Worm (Caenorhabditis elegans) whole organism, young adult: Measurements from ENCODE around the gene cogc-2.

Experiments used
- B0019.2 ChIP-seq: fragments of 200-800 bp; sonication (Bioruptor generic); conservative IDR thresholded peaks from 2 replicates; pipeline ENCODE4 v1.3.6; 2022; ENCODE audit warnings: missing genetic modification reagents, missing genetic modification characterization, missing compliant biosample characterization
- B0336.3 ChIP-seq: fragments of 200-800 bp; sonication (Bioruptor generic); IDR thresholded peaks from 2 replicates; pipeline ENCODE4 v1.3.6; 2022; ENCODE audit warnings: missing genetic modification characterization, missing compliant biosample characterization
- C06A6.2 ChIP-seq: fragments of 200-800 bp; sonication (Bioruptor generic); conservative IDR thresholded peaks from 2 replicates; pipeline ENCODE4 v1.3.6; 2022; ENCODE audit warnings: missing genetic modification characterization, missing compliant biosample characterization
- F22D6.2 ChIP-seq: sonication (generic microtip); optimal IDR thresholded peaks from 2 replicates; lab custom pipeline; 2016; ENCODE audit warnings: mild to moderate bottlenecking, missing genetic modification characterization, missing compliant biosample characterization
- F39B2.1 ChIP-seq: fragments of 200-800 bp; sonication (Bioruptor generic); IDR thresholded peaks from 2 replicates; pipeline ENCODE4 v1.3.6; 2022; ENCODE audit warnings: missing genetic modification reagents, missing genetic modification characterization, missing compliant biosample characterization
- Y67H2A.10 ChIP-seq: fragments of 200-800 bp; sonication (Bioruptor generic); conservative IDR thresholded peaks from 2 replicates; pipeline ENCODE4 v1.3.6; 2022; ENCODE audit warnings: missing genetic modification reagents, missing genetic modification characterization, missing compliant biosample characterization
- ZK185.1 ChIP-seq: sonication (generic microtip); optimal IDR thresholded peaks from 2 replicates; lab custom pipeline; 2016; ENCODE audit warnings: mild to moderate bottlenecking, missing genetic modification characterization, missing compliant biosample characterization; ENCODE audit not compliant: poor library complexity, severe bottlenecking
- ama-1 ChIP-seq, 3 experiments: fragments of 150-350 bp in 1 of 3; sonication (generic microtip) in 2 of 3; optimal IDR thresholded peaks; 2 replicates each; lab custom pipeline; 2014 to 2018; ENCODE audit warnings: missing biosample characterization in 2 of 3, missing genetic modification characterization in 2 of 3, missing genetic modification reagents in 2 of 3
- aptf-2 ChIP-seq: fragments of 200-800 bp; sonication (Bioruptor generic); conservative IDR thresholded peaks from 2 replicates; pipeline ENCODE4 v1.3.6; 2022; ENCODE audit warnings: missing genetic modification reagents, missing genetic modification characterization, missing compliant biosample characterization
- aptf-3 ChIP-seq: fragments of 200-800 bp; sonication (Bioruptor generic); IDR thresholded peaks from 2 replicates; pipeline ENCODE4 v1.3.6; 2022; ENCODE audit warnings: missing genetic modification characterization, missing compliant biosample characterization
- atf-7 ChIP-seq: sonication (generic microtip); optimal IDR thresholded peaks from 2 replicates; lab custom pipeline; 2017; ENCODE audit warnings: mild to moderate bottlenecking, missing genetic modification characterization, missing compliant biosample characterization
- attf-5 ChIP-seq: fragments of 200-800 bp; sonication (Bioruptor generic); optimal IDR thresholded peaks from 2 replicates; lab custom pipeline; 2018; ENCODE audit warnings: mild to moderate bottlenecking, missing genetic modification characterization, missing compliant biosample characterization
- ccch-3 ChIP-seq: fragments of 200-800 bp; sonication (Bioruptor generic); optimal IDR thresholded peaks from 2 replicates; lab custom pipeline; 2018; ENCODE audit warnings: mild to moderate bottlenecking, missing genetic modification characterization, missing compliant biosample characterization
- cebp-1 ChIP-seq, 2 experiments: fragments of 200-800 bp in 1 of 2; sonication (Bioruptor generic) in 1 of 2; sonication (generic microtip) in 1 of 2; IDR thresholded peaks in 1 of 2; optimal IDR thresholded peaks in 1 of 2; 2 replicates each; pipeline versions ENCODE4 v1.3.6 to Lab custom; 2017 to 2022; ENCODE audit warnings: missing compliant biosample characterization in 2 of 2, missing genetic modification characterization in 2 of 2, mild to moderate bottlenecking in 1 of 2, missing genetic modification reagents in 1 of 2, moderate library complexity in 1 of 2
- cebp-2 ChIP-seq: fragments of 200-800 bp; sonication (Bioruptor generic); IDR thresholded peaks from 2 replicates; pipeline ENCODE4 v1.3.6; 2022; ENCODE audit warnings: missing genetic modification characterization, missing compliant biosample characterization
- ceh-40 ChIP-seq: fragments of 200-800 bp; sonication (Bioruptor generic); IDR thresholded peaks from 2 replicates; pipeline ENCODE4 v1.3.6; 2022; ENCODE audit warnings: missing genetic modification characterization, missing compliant biosample characterization
- ceh-79 ChIP-seq: sonication (generic microtip); optimal IDR thresholded peaks from 2 replicates; lab custom pipeline; 2017; ENCODE audit warnings: mild to moderate bottlenecking, missing genetic modification characterization, missing compliant biosample characterization
- ekl-4 ChIP-seq: fragments of 200-800 bp; sonication (Bioruptor generic); IDR thresholded peaks from 2 replicates; pipeline ENCODE4 v1.3.6; 2022; ENCODE audit warnings: missing genetic modification reagents, missing genetic modification characterization, missing compliant biosample characterization
- gei-17 ChIP-seq: fragments of 200-800 bp; sonication (Bioruptor generic); optimal IDR thresholded peaks from 2 replicates; lab custom pipeline; 2018; ENCODE audit warnings: mild to moderate bottlenecking, missing genetic modification characterization, missing compliant biosample characterization
- him-1 ChIP-seq: sonication (generic microtip); optimal IDR thresholded peaks from 2 replicates; lab custom pipeline; 2016; ENCODE audit warnings: missing genotype, missing genetic modification reagents, missing genetic modification characterization, missing compliant biosample characterization
- hlh-26 ChIP-seq: fragments of 200-800 bp; sonication (Bioruptor generic); conservative IDR thresholded peaks from 2 replicates; pipeline ENCODE4 v1.3.6; 2022; ENCODE audit warnings: missing genetic modification reagents, missing genetic modification characterization, missing compliant biosample characterization
- hmg-1.2 ChIP-seq: fragments of 200-800 bp; sonication (Bioruptor generic); IDR thresholded peaks from 2 replicates; pipeline ENCODE4 v1.3.6; 2022; ENCODE audit warnings: missing genetic modification reagents, missing genetic modification characterization, missing compliant biosample characterization
- let-526 ChIP-seq: fragments of 200-800 bp; sonication (Bioruptor generic); IDR thresholded peaks from 2 replicates; pipeline ENCODE4 v1.3.6; 2022; ENCODE audit warnings: missing genetic modification reagents, missing genetic modification characterization, missing compliant biosample characterization
- let-607 ChIP-seq, 2 experiments: fragments of 200-800 bp in 1 of 2; sonication (Bioruptor generic) in 1 of 2; sonication (generic microtip) in 1 of 2; optimal IDR thresholded peaks; 2 replicates each; lab custom pipeline; 2016 to 2018; ENCODE audit warnings: mild to moderate bottlenecking in 2 of 2, missing compliant biosample characterization in 2 of 2, missing genetic modification characterization in 2 of 2, moderate library complexity in 2 of 2, missing genotype in 1 of 2
- lin-35 ChIP-seq, 3 experiments: fragments of 150-350 bp in 2 of 3; sonication (generic microtip) in 1 of 3; optimal IDR thresholded peaks; 2 replicates each; lab custom pipeline; 2014 to 2018; ENCODE audit warnings: missing biosample characterization in 3 of 3, missing genetic modification characterization in 3 of 3, missing genetic modification reagents in 3 of 3
- lin-40 ChIP-seq: sonication (generic microtip); optimal IDR thresholded peaks from 2 replicates; lab custom pipeline; 2016; ENCODE audit warnings: missing genetic modification characterization, mild to moderate bottlenecking, missing compliant biosample characterization, missing genotype, missing genetic modification reagents
- madf-3 ChIP-seq: fragments of 200-800 bp; sonication (Bioruptor generic); IDR thresholded peaks from 2 replicates; pipeline ENCODE4 v1.3.6; 2022; ENCODE audit warnings: missing genetic modification reagents, missing genetic modification characterization, missing compliant biosample characterization
- madf-8 ChIP-seq: fragments of 200-800 bp; sonication (Bioruptor generic); conservative IDR thresholded peaks from 2 replicates; pipeline ENCODE4 v1.3.6; 2022; ENCODE audit warnings: missing genetic modification reagents, missing genetic modification characterization, missing compliant biosample characterization
- nhr-80 ChIP-seq: sonication (generic microtip); optimal IDR thresholded peaks from 2 replicates; lab custom pipeline; 2016; ENCODE audit warnings: missing genetic modification characterization, missing compliant biosample characterization
- pbrm-1 ChIP-seq: fragments of 200-800 bp; sonication (Bioruptor generic); IDR thresholded peaks from 2 replicates; pipeline ENCODE4 v1.3.6; 2022; ENCODE audit warnings: missing genetic modification reagents, missing genetic modification characterization, missing compliant biosample characterization
- pha-4 ChIP-seq: fragments of 150-350 bp; sonication (generic microtip); optimal IDR thresholded peaks from 2 replicates; lab custom pipeline; 2014; ENCODE audit warnings: missing biosample characterization, missing genetic modification reagents, missing genetic modification characterization
- rcor-1 ChIP-seq: fragments of 200-800 bp; sonication (Bioruptor generic); IDR thresholded peaks from 2 replicates; pipeline ENCODE4 v1.3.6; 2022; ENCODE audit warnings: missing genetic modification reagents, missing genetic modification characterization, missing compliant biosample characterization
- rec-8 ChIP-seq, 2 experiments: sonication (generic microtip); optimal IDR thresholded peaks; 2 replicates each; lab custom pipeline; 2016; ENCODE audit warnings: mild to moderate bottlenecking in 2 of 2, missing genetic modification characterization in 2 of 2, missing genetic modification reagents in 2 of 2, missing genotype in 2 of 2, missing biosample characterization in 1 of 2, missing compliant biosample characterization in 1 of 2, moderate library complexity in 1 of 2
- sea-2 ChIP-seq: fragments of 200-800 bp; sonication (Bioruptor generic); IDR thresholded peaks from 2 replicates; pipeline ENCODE4 v1.3.6; 2022; ENCODE audit warnings: missing genetic modification characterization, missing compliant biosample characterization
- snpc-3.4 ChIP-seq: sonication (generic microtip); optimal IDR thresholded peaks from 2 replicates; lab custom pipeline; 2017; ENCODE audit warnings: missing genetic modification characterization, mild to moderate bottlenecking, missing compliant biosample characterization, antibody characterized with exemption, moderate library complexity, missing genotype, missing genetic modification reagents
- snpc-4 ChIP-seq, 5 experiments: fragments of 150-350 bp in 1 of 5; sonication (generic microtip) in 4 of 5; optimal IDR thresholded peaks; 2 replicates each; lab custom pipeline; 2014 to 2018; ENCODE audit warnings: missing genetic modification characterization in 5 of 5, missing biosample characterization in 3 of 5, antibody characterized with exemption in 2 of 5, mild to moderate bottlenecking in 2 of 5, missing compliant biosample characterization in 2 of 5, missing genotype in 2 of 5, moderate library complexity in 2 of 5, missing genetic modification reagents in 1 of 5
- somi-1 ChIP-seq: fragments of 200-800 bp; sonication (Bioruptor generic); optimal IDR thresholded peaks from 2 replicates; lab custom pipeline; 2018; ENCODE audit warnings: mild to moderate bottlenecking, missing genetic modification characterization, missing compliant biosample characterization
- tbp1 ChIP-seq: fragments of 200-800 bp; sonication (Bioruptor generic); optimal IDR thresholded peaks from 2 replicates; lab custom pipeline; 2018; ENCODE audit warnings: mild to moderate bottlenecking, missing genetic modification characterization, missing compliant biosample characterization
- tbx-9 ChIP-seq: sonication (generic microtip); optimal IDR thresholded peaks from 2 replicates; lab custom pipeline; 2016; ENCODE audit warnings: borderline replicate concordance, missing genetic modification characterization, inconsistent platforms, missing compliant biosample characterization
- tlf-1 ChIP-seq: fragments of 200-800 bp; sonication (Bioruptor generic); optimal IDR thresholded peaks from 2 replicates; lab custom pipeline; 2018; ENCODE audit warnings: mild to moderate bottlenecking, missing genetic modification characterization, missing compliant biosample characterization
- unc-130 ChIP-seq: sonication (generic microtip); optimal IDR thresholded peaks from 2 replicates; lab custom pipeline; 2016; ENCODE audit warnings: missing genetic modification reagents, missing genetic modification characterization, missing compliant biosample characterization
- unc-62 ChIP-seq: fragments of 150-350 bp; optimal IDR thresholded peaks from 2 replicates; lab custom pipeline; 2014; ENCODE audit warnings: missing biosample characterization, missing genetic modification reagents, missing genetic modification characterization
- ztf-26 ChIP-seq: sonication (generic microtip); optimal IDR thresholded peaks from 2 replicates; lab custom pipeline; 2017; ENCODE audit warnings: missing genetic modification characterization, missing compliant biosample characterization
- ztf-28 ChIP-seq: fragments of 200-800 bp; sonication (Bioruptor generic); IDR thresholded peaks from 2 replicates; pipeline ENCODE4 v1.3.6; 2022; ENCODE audit warnings: missing genetic modification reagents, missing genetic modification characterization, missing compliant biosample characterization
- ztf-3 ChIP-seq: fragments of 200-800 bp; sonication (Bioruptor generic); optimal IDR thresholded peaks from 2 replicates; lab custom pipeline; 2018; ENCODE audit warnings: mild to moderate bottlenecking, missing genetic modification characterization, missing compliant biosample characterization

Gene cogc-2

ce11 chrIV:7023004-7023403 lies 16.4 kb downstream of the cogc-2 start:
- TF ChIP-seq F39B2.1, result no peak
- no peak for TF ChIP-seq Y67H2A.10 (GFP tag; lab: Robert Waterston, UW)
- no peak for TF ChIP-seq madf-8 (GFP tag; lab: Robert Waterston, UW)
- TF ChIP-seq gei-17 (GFP tag; lab: Kevin White, UChicago), result no peak
- TF ChIP-seq aptf-3, result no peak
- no peak for TF ChIP-seq cebp-1 (GFP tag; IDR thresholded peaks at IDR 0.05; lab: Robert Waterston, UW)
- TF ChIP-seq cebp-1 (tag; optimal IDR thresholded peaks at IDR 0.05; lab: Kevin White, UChicago), result peak; percentile 39
- no peak for TF ChIP-seq let-526 (GFP tag; lab: Robert Waterston, UW)
- no peak for TF ChIP-seq rcor-1 (GFP tag; lab: Robert Waterston, UW)
- peak; percentile 32 for TF ChIP-seq attf-5 (GFP tag; lab: Kevin White, UChicago)
- peak; percentile 46; the same call in 1 of the 2 replicates for TF ChIP-seq ekl-4 (GFP tag; lab: Robert Waterston, UW)
- no peak for TF ChIP-seq ceh-79 (tag; lab: Kevin White, UChicago)
- peak; percentile 11 for TF ChIP-seq lin-40 (tag; lab: Kevin White, UChicago)
- TF ChIP-seq lin-35 (GFP tag; optimal IDR thresholded peaks at IDR 0.05; lab: Kevin White, UChicago), result peak in 1 of 3 experiments; percentile 17
- TF ChIP-seq ama-1 (optimal IDR thresholded peaks at IDR 0.05; lab: Kevin White, UChicago), result no peak
- TF ChIP-seq ama-1 (GFP tag; optimal IDR thresholded peaks at IDR 0.05; lab: Kevin White, UChicago), result no peak
- no peak for TF ChIP-seq madf-3 (GFP tag; lab: Robert Waterston, UW)
- TF ChIP-seq aptf-2 (GFP tag; lab: Robert Waterston, UW), result no peak
- no peak for TF ChIP-seq F22D6.2
- TF ChIP-seq ZK185.1, result no peak
- TF ChIP-seq hlh-26 (GFP tag; lab: Robert Waterston, UW), result no peak
- TF ChIP-seq B0019.2 (GFP tag; lab: Robert Waterston, UW), result no peak
- TF ChIP-seq hmg-1.2 (GFP tag; lab: Robert Waterston, UW), result peak; percentile 85

DNA sequence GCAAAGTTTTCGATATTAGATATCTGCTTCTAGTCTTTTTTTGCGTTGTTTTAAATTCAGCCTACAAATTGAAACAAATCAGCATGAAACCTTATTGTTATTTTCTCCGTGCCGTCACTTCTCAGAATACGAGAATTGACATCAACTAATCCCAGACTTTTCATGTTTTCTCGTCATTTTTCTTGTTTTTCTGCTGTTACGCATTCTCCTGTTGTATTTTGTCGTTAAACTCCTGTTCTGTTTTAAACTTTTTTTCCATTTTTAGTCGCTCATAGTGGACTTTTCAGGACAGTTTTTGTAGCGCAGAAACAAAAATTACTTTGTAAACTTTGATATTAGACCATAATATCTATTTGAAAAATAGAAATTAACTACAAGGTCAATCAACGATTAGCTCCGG lies 17.2 kb downstream of the cogc-2 start:
- TF ChIP-seq let-607 (tag; optimal IDR thresholded peaks at IDR 0.05; lab: Kevin White, UChicago) (no peak), C06A6.2 (GFP tag; lab: Robert Waterston, UW) (no peak), unc-130 (no peak), somi-1 (GFP tag; lab: Kevin White, UChicago) (no peak), tlf-1 (GFP tag; lab: Kevin White, UChicago) (no peak)

DNA sequence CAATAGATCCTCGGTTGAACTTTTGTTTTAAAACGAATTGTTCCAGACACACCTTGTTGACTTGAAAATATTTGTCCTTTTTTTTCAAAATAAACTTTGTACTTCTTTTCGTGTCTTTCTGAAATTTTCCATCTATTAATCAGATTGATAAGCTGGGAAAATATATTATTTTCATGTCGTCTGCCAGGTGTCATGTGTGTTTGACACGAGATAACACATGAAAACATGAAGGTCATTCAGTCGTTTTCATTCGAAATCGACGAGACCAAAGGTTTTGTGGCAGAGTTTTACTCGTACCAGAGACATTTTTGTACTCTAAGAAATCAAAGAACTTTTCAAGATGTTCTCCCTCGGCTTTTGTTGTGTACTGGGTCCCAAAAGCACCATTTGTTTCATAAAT lies 18.8 kb downstream of the cogc-2 start:
- TF ChIP-seq rec-8 (tag; optimal IDR thresholded peaks at IDR 0.05; lab: Kevin White, UChicago) (no peak), ceh-40 (GFP tag; lab: Robert Waterston, UW) (no peak), ccch-3 (GFP tag; lab: Kevin White, UChicago) (no peak), nhr-80 (tag; lab: Kevin White, UChicago) (peak; percentile 78), ztf-26 (tag; lab: Kevin White, UChicago) (peak; percentile 19), ztf-3 (GFP tag; lab: Kevin White, UChicago) (no peak), ztf-28 (GFP tag; lab: Robert Waterston, UW) (no peak), pbrm-1 (GFP tag; lab: Robert Waterston, UW) (no peak), sea-2 (GFP tag; lab: Robert Waterston, UW) (no peak), unc-62 (GFP tag; lab: Kevin White, UChicago) (no peak), snpc-3.4 (tag; lab: Kevin White, UChicago) (no peak), snpc-4 (GFP tag; optimal IDR thresholded peaks at IDR 0.05; lab: Kevin White, UChicago) (no peak), snpc-4 (tag; optimal IDR thresholded peaks at IDR 0.05; lab: Kevin White, UChicago) (peak in 1 of 4 experiments; percentile 4), tbx-9 (tag; lab: Kevin White, UChicago) (no peak), cebp-2 (GFP tag; lab: Robert Waterston, UW) (no peak), tbp1 (GFP tag; lab: Kevin White, UChicago) (peak; percentile 5), B0336.3 (GFP tag; lab: Robert Waterston, UW) (no peak), pha-4 (tag; lab: Kevin White, UChicago) (peak; percentile 42), atf-7 (tag; lab: Kevin White, UChicago) (peak; percentile 9), him-1 (no peak), cebp-1 (GFP tag; IDR thresholded peaks at IDR 0.05; lab: Robert Waterston, UW) (0 out of 2 replicates have a peak, but pooled peaks have one; percentile 15), cebp-1 (tag; optimal IDR thresholded peaks at IDR 0.05; lab: Kevin White, UChicago) (peak; percentile 50), attf-5 (GFP tag; lab: Kevin White, UChicago) (peak; percentile 38)
